Fruit fly (Drosophila melanogaster) whole organism, embryonic: ENCODE measurements around the gene dpr20.

Experiments used
- Adf1 ChIP-seq: fragments of 200-800 bp; sonication (Bioruptor generic); IDR thresholded peaks from 2 replicates; pipeline ENCODE4 v1.3.6; 2022; ENCODE audit warnings: missing biosample characterization, missing genetic modification characterization
- Aef1 ChIP-seq: fragments of 200-800 bp; sonication (Bioruptor generic); IDR thresholded peaks from 3 replicates; pipeline ENCODE4 v1.3.6; 2022; ENCODE audit warnings: missing biosample characterization, missing genetic modification characterization
- Bteb2 ChIP-seq: fragments of 200-800 bp; sonication (Bioruptor generic); optimal IDR thresholded peaks from 2 replicates; lab custom pipeline; 2016; ENCODE audit warnings: missing biosample characterization, missing genetic modification characterization
- CG10147 ChIP-seq: fragments of 200-800 bp; sonication (Bioruptor generic); optimal IDR thresholded peaks from 2 replicates; lab custom pipeline; 2019; ENCODE audit warnings: missing biosample characterization, mild to moderate bottlenecking, missing genetic modification characterization, moderate library complexity
- CG1024 ChIP-seq: fragments of 200-800 bp; sonication (Bioruptor generic); IDR thresholded peaks from 2 replicates; pipeline ENCODE4 v1.3.6; 2022; ENCODE audit warnings: missing biosample characterization, missing genetic modification characterization
- CG11247 ChIP-seq: fragments of 200-800 bp; sonication (Bioruptor generic); IDR thresholded peaks from 2 replicates; pipeline ENCODE4 v1.3.6; 2022; ENCODE audit warnings: missing biosample characterization, missing genetic modification characterization
- CG12299 ChIP-seq: fragments of 200-800 bp; sonication (Bioruptor generic); optimal IDR thresholded peaks from 2 replicates; lab custom pipeline; 2018; ENCODE audit warnings: missing biosample characterization, mild to moderate bottlenecking, missing genetic modification characterization
- CG15269 ChIP-seq: fragments of 200-800 bp; sonication (Bioruptor generic); optimal IDR thresholded peaks from 2 replicates; lab custom pipeline; 2018; ENCODE audit warnings: missing biosample characterization, mild to moderate bottlenecking, missing genetic modification characterization, moderate library complexity
- CG15479 ChIP-seq: fragments of 200-800 bp; sonication (Bioruptor generic); optimal IDR thresholded peaks from 3 replicates; lab custom pipeline; 2019; ENCODE audit warnings: missing biosample characterization, mild to moderate bottlenecking, missing genetic modification characterization, moderate library complexity
- CG15696 ChIP-seq: fragments of 200-800 bp; sonication (Bioruptor generic); optimal IDR thresholded peaks from 2 replicates; lab custom pipeline; 2019; ENCODE audit warnings: missing biosample characterization, mild to moderate bottlenecking, missing genetic modification characterization, moderate library complexity
- CG17385 ChIP-seq: fragments of 200-800 bp; sonication (Bioruptor generic); optimal IDR thresholded peaks from 3 replicates; lab custom pipeline; 2018; ENCODE audit warnings: missing biosample characterization, mild to moderate bottlenecking, missing genetic modification characterization
- CG18599 ChIP-seq: fragments of 200-800 bp; sonication (Bioruptor generic); optimal IDR thresholded peaks from 3 replicates; lab custom pipeline; 2017; ENCODE audit warnings: missing biosample characterization, missing genetic modification characterization, mild to moderate bottlenecking, moderate library complexity, missing genetic modification reagents
- CG2199 ChIP-seq: fragments of 200-800 bp; sonication (Bioruptor generic); IDR thresholded peaks from 3 replicates; pipeline ENCODE4 v1.3.6; 2022; ENCODE audit warnings: missing biosample characterization, missing genetic modification characterization
- CG32767 ChIP-seq: fragments of 200-800 bp; sonication (Bioruptor generic); IDR thresholded peaks from 2 replicates; pipeline ENCODE4 v1.3.6; 2022; ENCODE audit warnings: missing biosample characterization, missing genetic modification characterization
- CG33557 ChIP-seq: fragments of 200-800 bp; sonication (Bioruptor generic); optimal IDR thresholded peaks from 2 replicates; lab custom pipeline; 2019; ENCODE audit warnings: missing biosample characterization, mild to moderate bottlenecking, missing genetic modification characterization, moderate library complexity
- CG4328 ChIP-seq: fragments of 200-800 bp; sonication (Bioruptor generic); optimal IDR thresholded peaks from 3 replicates; lab custom pipeline; 2017; ENCODE audit warnings: missing biosample characterization, missing genetic modification reagents, missing genetic modification characterization
- CG43689 ChIP-seq: fragments of 200-800 bp; sonication (Bioruptor generic); IDR thresholded peaks from 2 replicates; pipeline ENCODE4 v1.3.6; 2022; ENCODE audit warnings: missing biosample characterization, missing genetic modification characterization
- CG4617 ChIP-seq: fragments of 200-800 bp; sonication (Bioruptor generic); optimal IDR thresholded peaks from 3 replicates; lab custom pipeline; 2016; ENCODE audit warnings: missing biosample characterization, missing genetic modification characterization, borderline replicate concordance
- CG4707 ChIP-seq: fragments of 200-800 bp; sonication (Bioruptor generic); optimal IDR thresholded peaks from 2 replicates; lab custom pipeline; 2018; ENCODE audit warnings: missing biosample characterization, mild to moderate bottlenecking, missing genetic modification characterization, moderate library complexity
- CG6254 ChIP-seq: fragments of 200-800 bp; sonication (Bioruptor generic); optimal IDR thresholded peaks from 3 replicates; lab custom pipeline; 2017; ENCODE audit warnings: mild to moderate bottlenecking, missing biosample characterization, missing genetic modification reagents, missing genetic modification characterization
- CG6854 ChIP-seq: fragments of 200-800 bp; sonication (Bioruptor generic); optimal IDR thresholded peaks from 3 replicates; lab custom pipeline; 2017; ENCODE audit warnings: missing biosample characterization, mild to moderate bottlenecking, missing genetic modification characterization
- CG7928 ChIP-seq: fragments of 200-800 bp; sonication (Bioruptor generic); optimal IDR thresholded peaks from 2 replicates; lab custom pipeline; 2017; ENCODE audit warnings: missing biosample characterization, mild to moderate bottlenecking, missing genetic modification characterization
- CHES-1-like ChIP-seq: fragments of 200-800 bp; sonication (Bioruptor generic); optimal IDR thresholded peaks from 2 replicates; lab custom pipeline; 2016; ENCODE audit warnings: missing biosample characterization, missing genetic modification characterization
- Doc2 ChIP-seq: fragments of 200-800 bp; sonication (Bioruptor generic); IDR thresholded peaks from 2 replicates; pipeline ENCODE4 v1.3.6; 2022; ENCODE audit warnings: missing biosample characterization, missing genetic modification characterization
- Fer1 ChIP-seq: fragments of 200-800 bp; sonication (Bioruptor generic); optimal IDR thresholded peaks from 2 replicates; lab custom pipeline; 2017; ENCODE audit warnings: missing biosample characterization, mild to moderate bottlenecking, missing genetic modification characterization
- HLHmδ ChIP-seq: fragments of 200-800 bp; sonication (Bioruptor generic); optimal IDR thresholded peaks from 2 replicates; lab custom pipeline; 2018; ENCODE audit warnings: missing biosample characterization, mild to moderate bottlenecking, missing genetic modification characterization, moderate library complexity
- Opbp ChIP-seq: fragments of 200-800 bp; sonication (Bioruptor generic); IDR thresholded peaks from 3 replicates; pipeline ENCODE4 v1.3.6; 2022; ENCODE audit warnings: missing biosample characterization, missing genetic modification characterization; ENCODE audit not compliant: partially characterized antibody
- Ravus ChIP-seq: fragments of 200-800 bp; sonication (Bioruptor generic); IDR thresholded peaks from 2 replicates; pipeline ENCODE4 v1.3.6; 2022; ENCODE audit warnings: missing biosample characterization, missing genetic modification characterization
- Sin3A ChIP-seq: fragments of >200 bp; optimal IDR thresholded peaks from 2 replicates; lab custom pipeline; 2018
- Sox102F ChIP-seq: fragments of 200-800 bp; sonication (Bioruptor generic); optimal IDR thresholded peaks from 2 replicates; lab custom pipeline; 2018; ENCODE audit warnings: missing biosample characterization, mild to moderate bottlenecking, missing genetic modification characterization, moderate library complexity
- Stat92E ChIP-seq, 3 experiments: fragments of >200 bp in 2 of 3; fragments of 200-800 bp in 1 of 3; sonication (Bioruptor generic) in 1 of 3; optimal IDR thresholded peaks; 2 replicates each; lab custom pipeline; 2017 to 2019; ENCODE audit warnings: missing biosample characterization in 3 of 3, missing genetic modification characterization in 3 of 3, mild to moderate bottlenecking in 1 of 3, moderate library complexity in 1 of 3
- bab2 ChIP-seq: fragments of 200-800 bp; sonication (Bioruptor generic); optimal IDR thresholded peaks from 2 replicates; lab custom pipeline; 2016; ENCODE audit warnings: missing biosample characterization, missing genetic modification characterization
- chinmo ChIP-seq: fragments of 200-800 bp; sonication (Bioruptor generic); IDR thresholded peaks from 4 replicates; pipeline ENCODE4 v1.3.6; 2022; ENCODE audit warnings: missing biosample characterization, missing genetic modification characterization; ENCODE audit not compliant: partially characterized antibody
- chm ChIP-seq: fragments of 200-800 bp; sonication (Bioruptor generic); IDR thresholded peaks from 2 replicates; pipeline ENCODE4 v1.3.6; 2022; ENCODE audit warnings: missing biosample characterization, missing genetic modification characterization
- dmrt11E ChIP-seq: fragments of 200-800 bp; sonication (Bioruptor generic); optimal IDR thresholded peaks from 3 replicates; lab custom pipeline; 2018; ENCODE audit warnings: missing biosample characterization, mild to moderate bottlenecking, missing genetic modification characterization, moderate library complexity
- emc ChIP-seq: fragments of 200-800 bp; sonication (Bioruptor generic); optimal IDR thresholded peaks from 2 replicates; lab custom pipeline; 2016; ENCODE audit warnings: missing biosample characterization, missing genetic modification characterization
- exex ChIP-seq: fragments of 200-800 bp; sonication (Bioruptor generic); optimal IDR thresholded peaks from 4 replicates; lab custom pipeline; 2018; ENCODE audit warnings: missing biosample characterization, mild to moderate bottlenecking, missing genetic modification characterization, moderate library complexity
- grau ChIP-seq: fragments of 200-800 bp; optimal IDR thresholded peaks from 3 replicates; lab custom pipeline; 2019; ENCODE audit warnings: missing biosample characterization, mild to moderate bottlenecking, missing genetic modification characterization, moderate library complexity
- hkb ChIP-seq, 2 experiments: fragments of 200-800 bp in 1 of 2; fragments of >200 bp in 1 of 2; sonication (Bioruptor generic) in 1 of 2; IDR thresholded peaks in 1 of 2; optimal IDR thresholded peaks in 1 of 2; 2 replicates each; pipeline versions ENCODE4 v1.3.6 to Lab custom; 2017 to 2022; ENCODE audit warnings: missing biosample characterization in 1 of 2, missing genetic modification characterization in 1 of 2
- otp ChIP-seq: fragments of 200-800 bp; sonication (Bioruptor generic); IDR thresholded peaks from 3 replicates; pipeline ENCODE4, ENCODE4 v1.3.6; 2022; ENCODE audit warnings: missing biosample characterization, missing genetic modification characterization
- pum ChIP-seq: fragments of 200-800 bp; sonication (Bioruptor generic); optimal IDR thresholded peaks from 2 replicates; lab custom pipeline; 2016; ENCODE audit warnings: missing biosample characterization, missing genetic modification characterization
- ro ChIP-seq: fragments of 200-800 bp; sonication (Bioruptor generic); IDR thresholded peaks from 2 replicates; pipeline ENCODE4 v1.3.6; 2022; ENCODE audit warnings: missing biosample characterization, missing genetic modification characterization
- row ChIP-seq: fragments of 200-800 bp; sonication (Bioruptor generic); IDR thresholded peaks from 3 replicates; pipeline ENCODE4 v1.3.6; 2022; ENCODE audit warnings: missing biosample characterization, missing genetic modification characterization
- sc ChIP-seq, 3 experiments: fragments of >200 bp in 2 of 3; fragments of 200-800 bp in 1 of 3; sonication (Bioruptor generic) in 1 of 3; optimal IDR thresholded peaks; 2 replicates in 2 of 3; 3 replicates in 1 of 3; lab custom pipeline; 2017; ENCODE audit warnings: mild to moderate bottlenecking in 1 of 3, missing biosample characterization in 1 of 3, missing genetic modification characterization in 1 of 3, missing genetic modification reagents in 1 of 3
- tgo ChIP-seq: fragments of 200-800 bp; sonication (Bioruptor generic); IDR thresholded peaks from 3 replicates; pipeline ENCODE4 v1.3.6; 2022; ENCODE audit warnings: missing biosample characterization, missing genetic modification characterization
- tio ChIP-seq: fragments of 200-800 bp; sonication (Bioruptor generic); optimal IDR thresholded peaks from 2 replicates; lab custom pipeline; 2017; ENCODE audit warnings: missing biosample characterization, missing genetic modification characterization, inconsistent platforms
- usp ChIP-seq: fragments of >200 bp; optimal IDR thresholded peaks from 2 replicates; lab custom pipeline; 2017; ENCODE audit warnings: missing biosample characterization, missing genetic modification characterization
- zf30C ChIP-seq: fragments of 200-800 bp; sonication (Bioruptor generic); optimal IDR thresholded peaks from 3 replicates; lab custom pipeline; 2018; ENCODE audit warnings: missing biosample characterization, mild to moderate bottlenecking, missing genetic modification characterization

dpr20 gene

dm6 chr3L:837552-838187 is 19.4 kb downstream of the dpr20 start, which contains the start of the genes CG13901 and CG13887 (continued):
- peak; percentile 82 for TF ChIP-seq CG17385 (GFP tag; lab: Kevin White, UChicago)
- no peak for TF ChIP-seq HLHmδ (GFP tag; lab: Kevin White, UChicago)
- TF ChIP-seq tgo (GFP tag; lab: Robert Waterston, UW): peak; percentile 89
- TF ChIP-seq exex (tag; lab: Kevin White, UChicago): peak; percentile 59
- TF ChIP-seq CG7928 (GFP tag; lab: Kevin White, UChicago): peak; percentile 68
- peak; percentile 50; the same call in 1 of the 3 replicates for TF ChIP-seq otp (GFP tag; lab: Robert Waterston, UW)
- no peak for TF ChIP-seq chinmo (GFP tag; lab: Robert Waterston, UW)
- TF ChIP-seq CG1024 (GFP tag; lab: Robert Waterston, UW): 0 out of 2 replicates have a peak, but pooled peaks have one; percentile 12
- TF ChIP-seq emc (GFP tag; lab: Kevin White, UChicago): peak; percentile 85
- peak; percentile 87 for TF ChIP-seq CG4328
- TF ChIP-seq usp (GFP tag; lab: Kevin White, UChicago): no peak
- peak; percentile 6; the same call in 1 of the 2 replicates for TF ChIP-seq Ravus (GFP tag; lab: Robert Waterston, UW)
- peak; percentile 97 for TF ChIP-seq CG4617 (GFP tag; lab: Kevin White, UChicago)
- TF ChIP-seq CG6854 (GFP tag; lab: Kevin White, UChicago): peak; percentile 70
- TF ChIP-seq tio (GFP tag; lab: Kevin White, UChicago): no peak
- TF ChIP-seq Stat92E (GFP tag; optimal IDR thresholded peaks at IDR 0.05; lab: Kevin White, UChicago): no peak
- TF ChIP-seq CG33557 (GFP tag; lab: Kevin White, UChicago): peak; percentile 84
- peak; percentile 97 for TF ChIP-seq Sin3A (lab: Kevin White, UChicago)
- TF ChIP-seq hkb (optimal IDR thresholded peaks at IDR 0.05; lab: Kevin White, UChicago): peak; percentile 88
- peak; percentile 81 for TF ChIP-seq hkb (GFP tag; IDR thresholded peaks at IDR 0.05; lab: Robert Waterston, UW)
- TF ChIP-seq CG15479 (GFP tag; lab: Kevin White, UChicago): peak; percentile 40
- peak; percentile 47 for TF ChIP-seq CG6254 (GFP tag; lab: Kevin White, UChicago)
- peak; percentile 79 for TF ChIP-seq CG32767
- no peak for TF ChIP-seq Opbp
- TF ChIP-seq row (GFP tag; lab: Robert Waterston, UW): peak; percentile 97
- TF ChIP-seq CG43689: peak; percentile 59; the same call in 1 of the 2 replicates
- peak; percentile 89 for TF ChIP-seq CG15696 (tag; lab: Kevin White, UChicago)
- TF ChIP-seq CG12299 (tag; lab: Kevin White, UChicago): peak; percentile 87
- peak; percentile 89 for TF ChIP-seq CG15269 (tag; lab: Kevin White, UChicago)
- TF ChIP-seq dmrt11E (tag; lab: Kevin White, UChicago): peak; percentile 86
- peak; percentile 82 for TF ChIP-seq CG11247 (GFP tag; lab: Robert Waterston, UW)
- TF ChIP-seq Bteb2: peak; percentile 91
- peak; percentile 72 for TF ChIP-seq Adf1
- TF ChIP-seq CG4707: peak; percentile 53
- peak; percentile 94 for TF ChIP-seq CHES-1-like
- peak; percentile 84 for TF ChIP-seq chm (GFP tag; lab: Robert Waterston, UW)
- TF ChIP-seq Doc2 (GFP tag; lab: Robert Waterston, UW): peak; percentile 60; the same call in 1 of the 2 replicates
- peak; percentile 94 for TF ChIP-seq pum (GFP tag; lab: Kevin White, UChicago)
- TF ChIP-seq grau (tag; lab: Kevin White, UChicago): peak; percentile 88
- no peak for TF ChIP-seq sc (optimal IDR thresholded peaks at IDR 0.05; lab: Kevin White, UChicago)
- TF ChIP-seq sc (GFP tag; optimal IDR thresholded peaks at IDR 0.05; lab: Kevin White, UChicago): peak; percentile 69
- TF ChIP-seq Sox102F (GFP tag; lab: Kevin White, UChicago): no peak
- peak; percentile 1 for TF ChIP-seq zf30C
- TF ChIP-seq bab2 (GFP tag; lab: Kevin White, UChicago): peak; percentile 83
- peak; percentile 91 for TF ChIP-seq Fer1 (GFP tag; lab: Kevin White, UChicago)
- TF ChIP-seq CG2199 (GFP tag; lab: Robert Waterston, UW): 0 out of 3 replicates have a peak, but pooled peaks have one; percentile 22
- peak; percentile 94 for TF ChIP-seq CG18599 (GFP tag; lab: Kevin White, UChicago)
- TF ChIP-seq ro (GFP tag; lab: Robert Waterston, UW): no peak
- TF ChIP-seq CG10147 (GFP tag; lab: Kevin White, UChicago): peak; percentile 90
- TF ChIP-seq Aef1 (GFP tag; lab: Robert Waterston, UW): peak; percentile 86
